Fruit fly (Drosophila melanogaster): Measurements from ENCODE around the gene CG4332.
A peak's percentile ranks its signal among the peaks of the same experiment; 100 is the strongest.

The CG4332 gene

dm6 chrX:13154783-13155182 is at the start of gene CG4332, which contains the start of gene CG4318:
CG4332 (plus strand) TSS chrX:13155038.
CG4318 (minus strand) TSS chrX:13154924.
- peak; percentile 6 for TF ChIP-seq CG17801 (GFP tag; optimal IDR thresholded peaks at IDR 0.05; ENCODE audit: partially characterized antibody)

dm6 chrX:13105220-13105619 is 49.6 kb upstream of the CG4332 start:
- peak; percentile 50 for TF ChIP-seq CG17801 (GFP tag; optimal IDR thresholded peaks at IDR 0.05; ENCODE audit: partially characterized antibody)

dm6 chrX:13108144-13108824 is 46.6 kb upstream of the CG4332 start, which contains the start of gene Fer3HCH:
Fer3HCH (minus strand) TSS chrX:13108194.
- TF ChIP-seq CG17801 (GFP tag; optimal IDR thresholded peaks at IDR 0.05; ENCODE audit: partially characterized antibody), result peak; percentile 3

- TF ChIP-seq CG17801 (GFP tag; optimal IDR thresholded peaks at IDR 0.05; ENCODE audit: partially characterized antibody), result peak; percentile 91
These were observed 45.2 kb upstream of the CG4332 start for dm6 chrX:13109583-13110126.

- TF ChIP-seq CG17801 (GFP tag; optimal IDR thresholded peaks at IDR 0.05; ENCODE audit: partially characterized antibody), result no peak
These were observed 43.0 kb upstream of the CG4332 start for dm6 chrX:13111832-13112231.

dm6 chrX:13112238-13112829 is 42.5 kb upstream of the CG4332 start, which contains the start of gene Chpf:
Chpf (minus strand) TSS chrX:13112462.
- peak; percentile 43 for TF ChIP-seq CG17801 (GFP tag; optimal IDR thresholded peaks at IDR 0.05; ENCODE audit: partially characterized antibody)

dm6 chrX:13113863-13114407 is 40.9 kb upstream of the CG4332 start:
- no peak for TF ChIP-seq CG17801 (GFP tag; optimal IDR thresholded peaks at IDR 0.05; ENCODE audit: partially characterized antibody)

- peak; percentile 37 for TF ChIP-seq CG17801 (GFP tag; optimal IDR thresholded peaks at IDR 0.05; ENCODE audit: partially characterized antibody)
These were observed 40.0 kb upstream of the CG4332 start, which contains the start of gene CG42237 for dm6 chrX:13114861-13115260. CG42237 (plus strand) TSS chrX:13115131.

- no peak for TF ChIP-seq CG17801 (GFP tag; optimal IDR thresholded peaks at IDR 0.05; ENCODE audit: partially characterized antibody)
These were observed 38.2 kb upstream of the CG4332 start for dm6 chrX:13116438-13117243.

dm6 chrX:13125559-13125958 is 29.3 kb upstream of the CG4332 start:
- TF ChIP-seq CG17801 (GFP tag; optimal IDR thresholded peaks at IDR 0.05; ENCODE audit: partially characterized antibody), result no peak

- TF ChIP-seq CG17801 (GFP tag; optimal IDR thresholded peaks at IDR 0.05; ENCODE audit: partially characterized antibody), result no peak
These were observed 26.7 kb upstream of the CG4332 start for dm6 chrX:13127973-13128749.

dm6 chrX:13128750-13129152 is 26.1 kb upstream of the CG4332 start, which contains the start of the genes CG32638, CG15717 and MFS10:
CG32638 (minus strand) TSS chrX:13128794.
CG15717 (plus strand) TSS chrX:13128952.
MFS10 (plus strand) TSS chrX:13129018.
- TF ChIP-seq CG17801 (GFP tag; optimal IDR thresholded peaks at IDR 0.05; ENCODE audit: partially characterized antibody), result peak; percentile 0

dm6 chrX:13130175-13130822 is 24.5 kb upstream of the CG4332 start:
- TF ChIP-seq CG17801 (GFP tag; optimal IDR thresholded peaks at IDR 0.05; ENCODE audit: partially characterized antibody), result no peak
